Worm (Caenorhabditis elegans): ENCODE data around the gene B0303.11.
A peak's percentile ranks its signal among the peaks of the same experiment; 100 is the strongest.

Gene B0303.11

ce11 chrIII:8654400-8654980 lies 55.7 kb downstream of the B0303.11 start (continued):
- TF ChIP-seq zag-1 (tag; optimal IDR thresholded peaks at IDR 0.05) (no peak), efl-3 (GFP tag; optimal IDR thresholded peaks at IDR 0.05) (no peak), nhr-19 (GFP tag; conservative IDR thresholded peaks at IDR 0.05) (no peak), tlp-1 (tag; optimal IDR thresholded peaks at IDR 0.05) (no peak)

DNA sequence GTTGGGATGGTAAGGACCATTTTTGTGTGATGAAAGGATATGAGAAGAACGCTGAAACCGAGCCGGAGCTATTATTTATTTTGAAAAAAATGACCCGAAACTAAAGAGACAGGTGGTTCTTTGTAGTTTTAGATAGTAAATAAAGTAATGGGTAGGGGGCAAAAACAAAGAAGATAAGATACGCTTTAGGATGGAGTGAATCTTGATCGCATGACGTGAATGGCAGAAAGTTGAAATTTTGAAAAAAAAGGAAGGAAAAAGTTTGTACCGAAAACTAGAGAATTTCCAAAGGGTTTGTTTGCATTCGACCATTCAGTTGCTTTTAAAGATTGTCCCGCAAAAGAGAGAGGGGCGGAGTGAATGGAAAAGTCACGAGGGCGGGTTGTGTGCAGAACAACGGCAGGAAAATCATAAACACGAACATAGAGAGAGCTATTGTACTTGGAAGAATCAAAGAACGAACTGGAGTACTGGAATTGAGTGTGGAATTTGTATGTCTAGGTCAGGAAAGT lies 56.3 kb downstream of the B0303.11 start, which contains the start of gene F22B7.9:
F22B7.9 (minus strand) TSS at position 51 of the 512 bp plus-strand sequence.
- TF ChIP-seq ztf-4 (tag; optimal IDR thresholded peaks at IDR 0.05) = no peak
- peak; percentile 83 for TF ChIP-seq ama-1 (optimal IDR thresholded peaks at IDR 0.05)
- TF ChIP-seq nhr-19 (GFP tag; conservative IDR thresholded peaks at IDR 0.05) = peak; percentile 42
- TF ChIP-seq lin-39 (tag; optimal IDR thresholded peaks at IDR 0.05) = no peak
- TF ChIP-seq nhr-237 (tag; optimal IDR thresholded peaks at IDR 0.05) = no peak
- TF ChIP-seq nhr-28 (tag; optimal IDR thresholded peaks at IDR 0.05) = no peak
- TF ChIP-seq pqm-1 (tag; optimal IDR thresholded peaks at IDR 0.05) = no peak
- no peak for TF ChIP-seq dsc-1 (tag; optimal IDR thresholded peaks at IDR 0.05)
- no peak for TF ChIP-seq ceh-8 (GFP tag; optimal IDR thresholded peaks at IDR 0.05)
- TF ChIP-seq grh-1 (GFP tag; IDR thresholded peaks at IDR 0.05) = no peak
- TF ChIP-seq hlh-4 (tag; optimal IDR thresholded peaks at IDR 0.05) = no peak
- TF ChIP-seq C04F5.9 (tag; optimal IDR thresholded peaks at IDR 0.05) = no peak
- no peak for TF ChIP-seq xbp-1 (tag; optimal IDR thresholded peaks at IDR 0.05)
- no peak for TF ChIP-seq lir-3 (tag; optimal IDR thresholded peaks at IDR 0.05; ENCODE audit: poor library complexity)
- TF ChIP-seq pax-3 (tag; optimal IDR thresholded peaks at IDR 0.05) = no peak
- TF ChIP-seq ces-1 (GFP tag; optimal IDR thresholded peaks at IDR 0.05) = no peak
- TF ChIP-seq tlp-1 (tag; optimal IDR thresholded peaks at IDR 0.05) = no peak
- TF ChIP-seq nhr-11 (tag; optimal IDR thresholded peaks at IDR 0.05) = no peak
- TF ChIP-seq vab-15 (tag; optimal IDR thresholded peaks at IDR 0.05) = no peak
- TF ChIP-seq C34B4.2 (tag; optimal IDR thresholded peaks at IDR 0.05) = no peak
- TF ChIP-seq mef-2 (tag; optimal IDR thresholded peaks at IDR 0.05) = no peak
- TF ChIP-seq ets-5 (GFP tag; IDR thresholded peaks at IDR 0.05) = no peak
- no peak for TF ChIP-seq alr-1 (tag; optimal IDR thresholded peaks at IDR 0.05; ENCODE audit: borderline replicate concordance)
- TF ChIP-seq efl-1 (optimal IDR thresholded peaks at IDR 0.05) = no peak
- TF ChIP-seq efl-1 (GFP tag; optimal IDR thresholded peaks at IDR 0.05 in 1 of 2) = peak in 1 of 2 experiments; percentile 16
- no peak for TF ChIP-seq unc-98 (GFP tag; IDR thresholded peaks at IDR 0.05)
- TF ChIP-seq nhr-47 (tag; optimal IDR thresholded peaks at IDR 0.05) = peak; percentile 30
- TF ChIP-seq nhr-77 (tag; optimal IDR thresholded peaks at IDR 0.05) = peak; percentile 4
- TF ChIP-seq egl-13 (tag; optimal IDR thresholded peaks at IDR 0.05) = no peak
- TF ChIP-seq aha-1 (tag; optimal IDR thresholded peaks at IDR 0.05) = no peak
- TF ChIP-seq blmp-1 (tag; optimal IDR thresholded peaks at IDR 0.05) = no peak
- TF ChIP-seq lin-35 (GFP tag; optimal IDR thresholded peaks at IDR 0.05) = peak in 1 of 2 experiments; percentile 34
- TF ChIP-seq nhr-76 (tag; optimal IDR thresholded peaks at IDR 0.05) = no peak
- TF ChIP-seq ceh-90 (tag; optimal IDR thresholded peaks at IDR 0.05) = no peak
- TF ChIP-seq irx-1 (tag; optimal IDR thresholded peaks at IDR 0.05) = no peak
- no peak for TF ChIP-seq ceh-63 (GFP tag; optimal IDR thresholded peaks at IDR 0.05)
- TF ChIP-seq C16A3.4 (tag; optimal IDR thresholded peaks at IDR 0.05) = peak; percentile 10
- no peak for TF ChIP-seq hpl-2 (GFP tag; optimal IDR thresholded peaks at IDR 0.05)
- TF ChIP-seq aly-2 (tag; optimal IDR thresholded peaks at IDR 0.05) = no peak
- no peak for TF ChIP-seq mep-1 (tag; optimal IDR thresholded peaks at IDR 0.05)
- 0 out of 2 replicates have a peak, but pooled peaks have one; percentile 12 for TF ChIP-seq ceh-88 (GFP tag; IDR thresholded peaks at IDR 0.05)
- TF ChIP-seq nhr-84 (tag; optimal IDR thresholded peaks at IDR 0.05) = no peak
- peak in 1 of 3 experiments; percentile 9 for TF ChIP-seq dpl-1 (GFP tag; optimal IDR thresholded peaks at IDR 0.05)
- no peak for TF ChIP-seq unc-130 (tag; optimal IDR thresholded peaks at IDR 0.05)
- TF ChIP-seq Y116A8C.19 (tag; optimal IDR thresholded peaks at IDR 0.05; ENCODE audit: borderline replicate concordance) = no peak
- peak; percentile 23 for TF ChIP-seq tbx-2 (tag; optimal IDR thresholded peaks at IDR 0.05)
- no peak for TF ChIP-seq sox-4 (tag; optimal IDR thresholded peaks at IDR 0.05)
- TF ChIP-seq nhr-12 (tag; optimal IDR thresholded peaks at IDR 0.05) = no peak
- no peak for TF ChIP-seq fos-1 (tag; optimal IDR thresholded peaks at IDR 0.05)
- TF ChIP-seq nhr-90 (tag; optimal IDR thresholded peaks at IDR 0.05; ENCODE audit: poor library complexity) = peak; percentile 20

Data from whole organism, L1 larva.